Worm (Caenorhabditis elegans) whole organism, mixed stage, embryonic: ENCODE measurements around the gene C27C12.3.

Source experiments
- M03D4.4 ChIP-seq: sonication (generic microtip); optimal IDR thresholded peaks from 2 replicates; lab custom pipeline; 2017; ENCODE audit warnings: mild to moderate bottlenecking, missing genetic modification characterization, missing compliant biosample characterization
- bed-3 ChIP-seq: fragments of 200-800 bp; sonication (Bioruptor generic); optimal IDR thresholded peaks from 3 replicates; lab custom pipeline; 2018; ENCODE audit warnings: mild to moderate bottlenecking, missing genetic modification characterization, moderate library complexity, missing compliant biosample characterization
- blmp-1 ChIP-seq: fragments of 150-350 bp; optimal IDR thresholded peaks from 2 replicates; lab custom pipeline; 2014; ENCODE audit warnings: missing biosample characterization, missing genetic modification characterization
- ceh-39 ChIP-seq: fragments of 150-350 bp; optimal IDR thresholded peaks from 2 replicates; lab custom pipeline; 2014; ENCODE audit warnings: missing biosample characterization, missing genetic modification characterization
- ceh-43 ChIP-seq: fragments of 200-800 bp; sonication (Bioruptor generic); optimal IDR thresholded peaks from 2 replicates; lab custom pipeline; 2018; ENCODE audit warnings: mild to moderate bottlenecking, missing genetic modification characterization, moderate library complexity, missing compliant biosample characterization
- ceh-83 ChIP-seq: fragments of 200-800 bp; sonication (Bioruptor generic); optimal IDR thresholded peaks from 2 replicates; lab custom pipeline; 2018; ENCODE audit warnings: mild to moderate bottlenecking, missing genetic modification characterization, missing compliant biosample characterization
- ces-1 ChIP-seq: fragments of 150-350 bp; optimal IDR thresholded peaks from 2 replicates; lab custom pipeline; 2014; ENCODE audit warnings: missing biosample characterization, missing genetic modification reagents, missing genetic modification characterization
- cnd-1 ChIP-seq: fragments of 200-800 bp; sonication (Bioruptor generic); optimal IDR thresholded peaks from 2 replicates; lab custom pipeline; 2018; ENCODE audit warnings: mild to moderate bottlenecking, missing genetic modification characterization, missing compliant biosample characterization
- drap-1 ChIP-seq: fragments of 200-800 bp; sonication (Bioruptor generic); optimal IDR thresholded peaks from 3 replicates; lab custom pipeline; 2018; ENCODE audit warnings: mild to moderate bottlenecking, missing genetic modification characterization, missing compliant biosample characterization
- elt-1 ChIP-seq: sonication (generic microtip); optimal IDR thresholded peaks from 2 replicates; lab custom pipeline; 2017; ENCODE audit warnings: missing genetic modification characterization, mild to moderate bottlenecking, missing compliant biosample characterization, antibody characterized with exemption, moderate library complexity, borderline replicate concordance; ENCODE audit not compliant: insufficient read depth
- elt-3 ChIP-seq: fragments of 150-350 bp; optimal IDR thresholded peaks from 2 replicates; lab custom pipeline; 2014; ENCODE audit warnings: missing biosample characterization, missing genetic modification characterization
- flh-1 ChIP-seq: fragments of 200-800 bp; sonication (Bioruptor generic); optimal IDR thresholded peaks from 2 replicates; lab custom pipeline; 2018; ENCODE audit warnings: mild to moderate bottlenecking, missing genetic modification characterization, moderate library complexity, missing compliant biosample characterization
- ham-2 ChIP-seq: fragments of 200-800 bp; sonication (Bioruptor generic); optimal IDR thresholded peaks from 2 replicates; lab custom pipeline; 2018; ENCODE audit warnings: mild to moderate bottlenecking, missing genetic modification characterization, missing compliant biosample characterization
- hlh-1 ChIP-seq: fragments of 150-350 bp; optimal IDR thresholded peaks from 2 replicates; lab custom pipeline; 2014; ENCODE audit warnings: missing biosample characterization, missing genetic modification reagents, missing genetic modification characterization
- lin-13 ChIP-seq: fragments of 150-350 bp; optimal IDR thresholded peaks from 2 replicates; lab custom pipeline; 2014; ENCODE audit warnings: missing biosample characterization, missing genetic modification characterization
- lin-32 ChIP-seq: fragments of 200-800 bp; sonication (Bioruptor generic); optimal IDR thresholded peaks from 2 replicates; lab custom pipeline; 2018; ENCODE audit warnings: mild to moderate bottlenecking, missing genetic modification characterization, missing compliant biosample characterization
- lsy-2 ChIP-seq: fragments of 150-350 bp; optimal IDR thresholded peaks from 2 replicates; lab custom pipeline; 2014; ENCODE audit warnings: missing biosample characterization, missing genetic modification characterization
- mab-5 ChIP-seq: fragments of 150-350 bp; optimal IDR thresholded peaks from 2 replicates; lab custom pipeline; 2014; ENCODE audit warnings: missing biosample characterization, missing genetic modification characterization
- mep-1 ChIP-seq: fragments of 150-350 bp; optimal IDR thresholded peaks from 2 replicates; lab custom pipeline; 2017; ENCODE audit warnings: missing biosample characterization, missing genetic modification reagents, missing genetic modification characterization, inconsistent platforms
- mls-2 ChIP-seq: sonication (generic microtip); optimal IDR thresholded peaks from 2 replicates; lab custom pipeline; 2016; ENCODE audit warnings: mild to moderate bottlenecking, missing genetic modification characterization, moderate library complexity, missing compliant biosample characterization
- nhr-12 ChIP-seq: fragments of 150-350 bp; optimal IDR thresholded peaks from 2 replicates; lab custom pipeline; 2014; ENCODE audit warnings: missing biosample characterization, missing genetic modification characterization
- nhr-2 ChIP-seq: fragments of 150-350 bp; optimal IDR thresholded peaks from 2 replicates; lab custom pipeline; 2014; ENCODE audit warnings: missing biosample characterization, missing genetic modification characterization
- nhr-237 ChIP-seq: fragments of 150-350 bp; optimal IDR thresholded peaks from 2 replicates; lab custom pipeline; 2014; ENCODE audit warnings: missing biosample characterization, missing genetic modification characterization
- nhr-28 ChIP-seq: fragments of 150-350 bp; optimal IDR thresholded peaks from 2 replicates; lab custom pipeline; 2014; ENCODE audit warnings: missing biosample characterization, missing genetic modification characterization
- nhr-76 ChIP-seq: sonication (generic microtip); optimal IDR thresholded peaks from 2 replicates; lab custom pipeline; 2017; ENCODE audit warnings: missing biosample characterization, missing genetic modification characterization
- pha-4 ChIP-seq: fragments of 150-350 bp; optimal IDR thresholded peaks from 2 replicates; lab custom pipeline; 2018; ENCODE audit warnings: missing biosample characterization, missing genetic modification reagents, missing genetic modification characterization
- sem-2 ChIP-seq: fragments of 200-800 bp; sonication (Bioruptor generic); optimal IDR thresholded peaks from 2 replicates; lab custom pipeline; 2018; ENCODE audit warnings: mild to moderate bottlenecking, missing genetic modification characterization, missing compliant biosample characterization
- snpc-4 ChIP-seq: fragments of 150-350 bp; optimal IDR thresholded peaks from 2 replicates; lab custom pipeline; 2014; ENCODE audit warnings: missing biosample characterization, missing genetic modification characterization
- sptf-1 ChIP-seq: sonication (generic microtip); optimal IDR thresholded peaks from 2 replicates; lab custom pipeline; 2017; ENCODE audit warnings: mild to moderate bottlenecking, missing genetic modification characterization, moderate library complexity, missing compliant biosample characterization
- tbx-8 ChIP-seq: fragments of 200-800 bp; sonication (Bioruptor generic); optimal IDR thresholded peaks from 2 replicates; lab custom pipeline; 2018; ENCODE audit warnings: mild to moderate bottlenecking, missing genetic modification characterization, moderate library complexity, missing compliant biosample characterization
- unc-120 ChIP-seq: sonication (generic microtip); optimal IDR thresholded peaks from 2 replicates; lab custom pipeline; 2017; ENCODE audit warnings: missing genetic modification characterization, missing compliant biosample characterization; ENCODE audit not compliant: poor library complexity, severe bottlenecking
- unc-39 ChIP-seq: fragments of 150-350 bp; optimal IDR thresholded peaks from 2 replicates; lab custom pipeline; 2014; ENCODE audit warnings: missing biosample characterization, missing genetic modification characterization
- unc-62 ChIP-seq: fragments of 150-350 bp; optimal IDR thresholded peaks from 2 replicates; lab custom pipeline; 2014; ENCODE audit warnings: missing biosample characterization, missing genetic modification reagents, missing genetic modification characterization
- zip-8 ChIP-seq: fragments of 150-350 bp; optimal IDR thresholded peaks from 2 replicates; lab custom pipeline; 2014; ENCODE audit warnings: missing biosample characterization, missing genetic modification characterization
- ztf-11 ChIP-seq: fragments of 150-350 bp; optimal IDR thresholded peaks from 2 replicates; lab custom pipeline; 2014; ENCODE audit warnings: missing biosample characterization, missing genetic modification characterization

The C27C12.3 gene

ce11 chrX:14819495-14819894 lies 46.1 kb downstream of the C27C12.3 start:
- TF ChIP-seq lin-32 (GFP tag; lab: Kevin White, UChicago): no peak
- no peak for TF ChIP-seq ceh-39 (tag; lab: Kevin White, UChicago)
- no peak for TF ChIP-seq unc-39 (tag; lab: Kevin White, UChicago)
- no peak for TF ChIP-seq lsy-2
- no peak for TF ChIP-seq pha-4 (tag; lab: Kevin White, UChicago)
- no peak for TF ChIP-seq unc-120 (tag; lab: Kevin White, UChicago)
- TF ChIP-seq drap-1 (GFP tag; lab: Kevin White, UChicago): no peak
- no peak for TF ChIP-seq mls-2 (tag; lab: Kevin White, UChicago)
- TF ChIP-seq cnd-1 (tag; lab: Kevin White, UChicago): no peak
- TF ChIP-seq flh-1: no peak
- TF ChIP-seq, all 35 proteins: peak for 0

- TF ChIP-seq snpc-4 (tag; lab: Kevin White, UChicago) (no peak), unc-120 (tag; lab: Kevin White, UChicago) (peak; percentile 62), elt-3 (tag; lab: Kevin White, UChicago) (peak; percentile 22), hlh-1 (tag; lab: Kevin White, UChicago) (peak; percentile 85), ham-2 (GFP tag; lab: Kevin White, UChicago) (peak; percentile 91), pha-4 (tag; lab: Kevin White, UChicago) (peak; percentile 88), blmp-1 (tag; lab: Kevin White, UChicago) (no peak), nhr-237 (tag; lab: Kevin White, UChicago) (peak; percentile 81), sptf-1 (peak; percentile 89), mls-2 (tag; lab: Kevin White, UChicago) (peak; percentile 83), nhr-12 (peak; percentile 59), unc-39 (tag; lab: Kevin White, UChicago) (no peak), cnd-1 (tag; lab: Kevin White, UChicago) (peak; percentile 71), nhr-28 (no peak), ceh-43 (GFP tag; lab: Kevin White, UChicago) (peak; percentile 63), bed-3 (GFP tag; lab: Kevin White, UChicago) (peak; percentile 20), unc-62 (GFP tag; lab: Kevin White, UChicago) (peak; percentile 93), elt-1 (peak; percentile 31), lin-32 (GFP tag; lab: Kevin White, UChicago) (no peak), lsy-2 (peak; percentile 26), drap-1 (GFP tag; lab: Kevin White, UChicago) (peak; percentile 81), mab-5 (tag; lab: Kevin White, UChicago) (peak; percentile 60), zip-8 (tag; lab: Kevin White, UChicago) (no peak), mep-1 (tag; lab: Kevin White, UChicago) (peak; percentile 95), M03D4.4 (peak; percentile 83), lin-13 (tag; lab: Kevin White, UChicago) (peak; percentile 63), ztf-11 (tag; lab: Kevin White, UChicago) (peak; percentile 87), nhr-2 (peak; percentile 52), ces-1 (GFP tag; lab: Kevin White, UChicago) (peak; percentile 81), ceh-39 (tag; lab: Kevin White, UChicago) (peak; percentile 90)
These were observed 47.0 kb downstream of the C27C12.3 start, which contains the start of gene epn-1 for ce11 chrX:14818464-14819259. Gene epn-1 (minus strand): TSS chrX:14818514.

- TF ChIP-seq lin-13 (tag; lab: Kevin White, UChicago): no peak
- TF ChIP-seq hlh-1 (tag; lab: Kevin White, UChicago): no peak
- TF ChIP-seq ztf-11 (tag; lab: Kevin White, UChicago): no peak
- TF ChIP-seq lsy-2: no peak
- no peak for TF ChIP-seq nhr-76 (tag; lab: Kevin White, UChicago)
- no peak for TF ChIP-seq lin-32 (GFP tag; lab: Kevin White, UChicago)
- no peak for TF ChIP-seq unc-62 (GFP tag; lab: Kevin White, UChicago)
- TF ChIP-seq sem-2 (GFP tag; lab: Kevin White, UChicago): no peak
- TF ChIP-seq zip-8 (tag; lab: Kevin White, UChicago): no peak
- TF ChIP-seq elt-3 (tag; lab: Kevin White, UChicago): no peak
- no peak for TF ChIP-seq unc-39 (tag; lab: Kevin White, UChicago)
- TF ChIP-seq bed-3 (GFP tag; lab: Kevin White, UChicago): no peak
- no peak for TF ChIP-seq ceh-43 (GFP tag; lab: Kevin White, UChicago)
- TF ChIP-seq blmp-1 (tag; lab: Kevin White, UChicago): no peak
- no peak for TF ChIP-seq tbx-8 (GFP tag; lab: Kevin White, UChicago)
- TF ChIP-seq ceh-83 (GFP tag; lab: Kevin White, UChicago): no peak
- no peak for TF ChIP-seq mls-2 (tag; lab: Kevin White, UChicago)
- no peak for TF ChIP-seq ceh-39 (tag; lab: Kevin White, UChicago)
- TF ChIP-seq snpc-4 (tag; lab: Kevin White, UChicago): no peak
- no peak for TF ChIP-seq drap-1 (GFP tag; lab: Kevin White, UChicago)
These were observed 48.9 kb downstream of the C27C12.3 start for ce11 chrX:14816717-14817116.
